Worm (Caenorhabditis elegans): ENCODE data around the gene mup-2.

The mup-2 gene

DNA sequence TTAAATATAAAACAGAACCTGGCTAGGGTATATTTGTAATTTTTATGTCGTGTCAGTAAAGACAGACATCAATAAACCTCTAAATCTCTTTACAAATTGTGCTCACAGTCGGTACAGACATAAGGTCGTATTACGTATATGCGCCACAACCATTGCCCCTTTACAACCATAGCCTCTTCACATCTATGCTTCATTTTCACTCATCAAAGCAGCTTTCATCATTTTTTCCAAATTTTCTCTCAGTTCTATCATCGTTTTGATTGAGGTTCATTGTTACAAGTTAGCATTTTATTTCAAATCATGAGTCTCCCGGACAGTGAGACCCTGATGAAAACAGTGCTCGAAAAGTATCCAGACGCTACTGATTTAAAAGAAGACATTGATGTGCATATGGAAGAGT is 45.8 kb downstream of the mup-2 start, which contains the start of gene C03B1.4 (continued):
- TF ChIP-seq lsl-1 (GFP tag; optimal IDR thresholded peaks at IDR 0.05) = no peak
- TF ChIP-seq ama-1 (optimal IDR thresholded peaks at IDR 0.05) = no peak
- TF ChIP-seq ama-1 (GFP tag; optimal IDR thresholded peaks at IDR 0.05) = no peak

- TF ChIP-seq tbp1 (GFP tag; optimal IDR thresholded peaks at IDR 0.05) = no peak
- no peak for TF ChIP-seq ztf-25 (GFP tag; IDR thresholded peaks at IDR 0.05)
- TF ChIP-seq C06A6.2 (GFP tag; conservative IDR thresholded peaks at IDR 0.05) = no peak
- no peak for TF ChIP-seq akir-1 (GFP tag; optimal IDR thresholded peaks at IDR 0.05)
- TF ChIP-seq pha-4 (tag; optimal IDR thresholded peaks at IDR 0.05) = no peak
- TF ChIP-seq F55B11.4 (tag; optimal IDR thresholded peaks at IDR 0.05; ENCODE audit: borderline replicate concordance, insufficient read depth) = no peak
- no peak for TF ChIP-seq T26A5.8 (tag; optimal IDR thresholded peaks at IDR 0.05)
- TF ChIP-seq die-1 (tag; optimal IDR thresholded peaks at IDR 0.05) = no peak
- no peak for TF ChIP-seq snpc-1.3 (tag; optimal IDR thresholded peaks at IDR 0.05; ENCODE audit: insufficient read depth)
- no peak for TF ChIP-seq Y53G8AR.9 (GFP tag; conservative IDR thresholded peaks at IDR 0.05)
Measured at ce11 chrX:6360658-6361057, 49.4 kb downstream of the mup-2 start, which contains the start of gene C03B1.14. Gene C03B1.14, minus strand, starts transcription at chrX:6360758.

DNA sequence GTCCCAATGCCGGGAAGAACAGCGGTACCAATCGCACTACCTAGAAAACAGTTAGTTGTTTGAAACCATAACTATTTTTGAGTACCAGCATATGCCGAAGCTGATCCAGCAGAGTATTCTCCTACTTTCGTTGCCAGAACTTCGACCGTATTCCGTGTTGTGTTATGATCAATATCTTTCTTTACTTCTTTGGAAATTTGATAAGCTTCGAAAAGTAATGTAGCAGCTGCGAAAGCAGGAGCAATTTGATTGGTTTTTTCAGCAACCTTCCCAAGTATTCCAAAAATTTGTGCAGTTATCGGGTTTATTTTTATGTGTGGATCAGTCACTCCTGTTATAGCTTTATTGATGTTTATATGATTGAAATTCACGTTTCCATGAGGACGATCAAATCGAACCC is 50.0 kb downstream of the mup-2 start:
- TF ChIP-seq cebp-2 (GFP tag; IDR thresholded peaks at IDR 0.05) (no peak), C17E4.6 (GFP tag; IDR thresholded peaks at IDR 0.05) (no peak), let-526 (GFP tag; IDR thresholded peaks at IDR 0.05) (no peak), hmg-1.2 (GFP tag; IDR thresholded peaks at IDR 0.05) (no peak), athp-1 (tag; optimal IDR thresholded peaks at IDR 0.05) (no peak), efl-1 (GFP tag; optimal IDR thresholded peaks at IDR 0.05) (no peak), snpc-1.3 (tag; optimal IDR thresholded peaks at IDR 0.05; ENCODE audit: insufficient read depth) (no peak), aptf-3 (GFP tag; IDR thresholded peaks at IDR 0.05) (no peak), nhr-179 (tag; optimal IDR thresholded peaks at IDR 0.05) (no peak), lsy-27 (tag; optimal IDR thresholded peaks at IDR 0.05; ENCODE audit: borderline replicate concordance, insufficient read depth) (no peak), lir-1 (GFP tag; conservative IDR thresholded peaks at IDR 0.05) (no peak), ekl-4 (GFP tag; IDR thresholded peaks at IDR 0.05) (no peak), egl-44 (GFP tag; IDR thresholded peaks at IDR 0.05) (no peak), atf-7 (tag; optimal IDR thresholded peaks at IDR 0.05) (no peak), Y95B8A.8 (GFP tag; IDR thresholded peaks at IDR 0.05) (no peak), ceh-58 (GFP tag; IDR thresholded peaks at IDR 0.05) (no peak)

Data from whole organism, young adult.